Worm (Caenorhabditis elegans) whole organism, L2 larva: ENCODE measurements around the gene ttbk-3.

Experiments
- C34F6.9 ChIP-seq: fragments of 150-350 bp; optimal IDR thresholded peaks from 2 replicates; lab custom pipeline; 2014; ENCODE audit warnings: missing biosample characterization, missing genetic modification characterization
- F13H6.1 ChIP-seq: sonication (generic microtip); optimal IDR thresholded peaks from 2 replicates; lab custom pipeline; 2016; ENCODE audit warnings: missing genetic modification characterization, missing compliant biosample characterization
- R02D3.7 ChIP-seq: fragments of 150-350 bp; optimal IDR thresholded peaks from 2 replicates; lab custom pipeline; 2014; ENCODE audit warnings: missing biosample characterization, missing genetic modification characterization
- Y55F3AM.14 ChIP-seq: fragments of 200-800 bp; sonication (Bioruptor generic); optimal IDR thresholded peaks from 2 replicates; lab custom pipeline; 2018; ENCODE audit warnings: mild to moderate bottlenecking, missing genetic modification characterization, missing compliant biosample characterization
- ZK546.5 ChIP-seq: sonication (generic microtip); optimal IDR thresholded peaks from 2 replicates; lab custom pipeline; 2017; ENCODE audit warnings: missing biosample characterization, missing genetic modification characterization
- alr-1 ChIP-seq: fragments of 150-350 bp; optimal IDR thresholded peaks from 2 replicates; lab custom pipeline; 2014; ENCODE audit warnings: missing biosample characterization, missing genetic modification characterization
- aly-2 ChIP-seq: fragments of 150-350 bp; optimal IDR thresholded peaks from 2 replicates; lab custom pipeline; 2014; ENCODE audit warnings: missing biosample characterization, missing genetic modification characterization
- ama-1 ChIP-seq: fragments of 150-350 bp; optimal IDR thresholded peaks from 2 replicates; lab custom pipeline; 2018; ENCODE audit warnings: inconsistent platforms
- blmp-1 ChIP-seq: sonication (generic microtip); optimal IDR thresholded peaks from 2 replicates; lab custom pipeline; 2017; ENCODE audit warnings: missing genetic modification characterization, mild to moderate bottlenecking, missing compliant biosample characterization, antibody characterized with exemption, moderate library complexity; ENCODE audit not compliant: insufficient read depth
- ceh-16 ChIP-seq: fragments of 150-350 bp; optimal IDR thresholded peaks from 2 replicates; lab custom pipeline; 2014; ENCODE audit warnings: missing biosample characterization, missing genetic modification characterization
- ceh-82 ChIP-seq: fragments of 150-350 bp; optimal IDR thresholded peaks from 2 replicates; lab custom pipeline; 2014; ENCODE audit warnings: missing biosample characterization, missing genetic modification characterization
- crh-2 ChIP-seq: sonication (generic microtip); optimal IDR thresholded peaks from 2 replicates; lab custom pipeline; 2017; ENCODE audit warnings: missing biosample characterization, missing genetic modification characterization
- dmd-4 ChIP-seq: sonication (generic microtip); optimal IDR thresholded peaks from 2 replicates; lab custom pipeline; 2017; ENCODE audit warnings: missing biosample characterization, missing genetic modification characterization
- egl-27 ChIP-seq: sonication (generic microtip); optimal IDR thresholded peaks from 3 replicates; lab custom pipeline; 2017; ENCODE audit warnings: missing biosample characterization, missing genetic modification reagents, missing genetic modification characterization
- elt-1 ChIP-seq: fragments of 150-350 bp; optimal IDR thresholded peaks from 2 replicates; lab custom pipeline; 2014; ENCODE audit warnings: missing biosample characterization, missing genetic modification characterization
- elt-3 ChIP-seq: sonication (generic microtip); optimal IDR thresholded peaks from 2 replicates; lab custom pipeline; 2017; ENCODE audit warnings: missing biosample characterization, missing genetic modification characterization
- fos-1 ChIP-seq: fragments of 150-350 bp; optimal IDR thresholded peaks from 2 replicates; lab custom pipeline; 2014; ENCODE audit warnings: missing biosample characterization, missing genetic modification characterization
- gmeb-1 ChIP-seq: fragments of 150-350 bp; optimal IDR thresholded peaks from 2 replicates; lab custom pipeline; 2014; ENCODE audit warnings: missing biosample characterization, missing genetic modification characterization
- lin-11 ChIP-seq: fragments of 150-350 bp; sonication (generic microtip); optimal IDR thresholded peaks from 2 replicates; lab custom pipeline; 2014; ENCODE audit warnings: missing biosample characterization, missing genetic modification characterization, inconsistent platforms, mixed read lengths
- lin-13 ChIP-seq: fragments of 150-350 bp; optimal IDR thresholded peaks from 2 replicates; lab custom pipeline; 2014; ENCODE audit warnings: missing biosample characterization, missing genetic modification reagents, missing genetic modification characterization
- lin-39 ChIP-seq: fragments of 150-350 bp; optimal IDR thresholded peaks from 2 replicates; lab custom pipeline; 2014; ENCODE audit warnings: missing biosample characterization, missing genetic modification reagents, missing genetic modification characterization
- lsy-2 ChIP-seq, 2 experiments: fragments of 150-350 bp in 1 of 2; sonication (generic microtip) in 1 of 2; optimal IDR thresholded peaks; 2 replicates each; lab custom pipeline; 2014 to 2017; ENCODE audit warnings: missing biosample characterization in 2 of 2, missing genetic modification characterization in 2 of 2
- mab-5 ChIP-seq: fragments of 150-350 bp; optimal IDR thresholded peaks from 2 replicates; lab custom pipeline; 2014; ENCODE audit warnings: missing biosample characterization, missing genetic modification characterization
- mbf-1 ChIP-seq: sonication (generic microtip); optimal IDR thresholded peaks from 2 replicates; lab custom pipeline; 2017; ENCODE audit warnings: missing biosample characterization, missing genetic modification characterization
- mdl-1 ChIP-seq, 2 experiments: fragments of 150-350 bp in 1 of 2; sonication (generic microtip) in 1 of 2; optimal IDR thresholded peaks; 2 replicates each; lab custom pipeline; 2017; ENCODE audit warnings: missing biosample characterization in 2 of 2, missing genetic modification characterization in 2 of 2
- nhr-10 ChIP-seq: sonication (generic microtip); optimal IDR thresholded peaks from 2 replicates; lab custom pipeline; 2017; ENCODE audit warnings: missing biosample characterization, missing genetic modification characterization
- nhr-11 ChIP-seq: fragments of 150-350 bp; optimal IDR thresholded peaks from 2 replicates; lab custom pipeline; 2014; ENCODE audit warnings: missing biosample characterization, missing genetic modification characterization
- nhr-12 ChIP-seq: fragments of 150-350 bp; optimal IDR thresholded peaks from 2 replicates; lab custom pipeline; 2014; ENCODE audit warnings: missing biosample characterization, missing genetic modification characterization
- nhr-129 ChIP-seq: fragments of 150-350 bp; optimal IDR thresholded peaks from 2 replicates; lab custom pipeline; 2014; ENCODE audit warnings: missing biosample characterization, missing genetic modification characterization
- nhr-21 ChIP-seq: fragments of 150-350 bp; optimal IDR thresholded peaks from 2 replicates; lab custom pipeline; 2014; ENCODE audit warnings: missing biosample characterization, missing genetic modification characterization
- nhr-23 ChIP-seq: fragments of 150-350 bp; optimal IDR thresholded peaks from 2 replicates; lab custom pipeline; 2014; ENCODE audit warnings: missing biosample characterization, missing genetic modification reagents, missing genetic modification characterization
- nhr-237 ChIP-seq: fragments of 150-350 bp; optimal IDR thresholded peaks from 2 replicates; lab custom pipeline; 2014; ENCODE audit warnings: missing biosample characterization, missing genetic modification characterization
- nhr-25 ChIP-seq: fragments of 150-350 bp; sonication (generic microtip); optimal IDR thresholded peaks from 3 replicates; lab custom pipeline; 2014; ENCODE audit warnings: missing biosample characterization, missing genetic modification characterization
- nhr-6 ChIP-seq: fragments of 150-350 bp; optimal IDR thresholded peaks from 2 replicates; lab custom pipeline; 2014; ENCODE audit warnings: missing biosample characterization, missing genetic modification characterization
- nhr-77 ChIP-seq: fragments of 150-350 bp; optimal IDR thresholded peaks from 2 replicates; lab custom pipeline; 2014; ENCODE audit warnings: missing biosample characterization, missing genetic modification characterization
- peb-1 ChIP-seq: fragments of 150-350 bp; optimal IDR thresholded peaks from 2 replicates; lab custom pipeline; 2014; ENCODE audit warnings: missing biosample characterization, missing genetic modification characterization
- sem-4 ChIP-seq: fragments of 150-350 bp; optimal IDR thresholded peaks from 2 replicates; lab custom pipeline; 2014; ENCODE audit warnings: missing biosample characterization, missing genetic modification reagents, missing genetic modification characterization
- skn-1 ChIP-seq: sonication (generic microtip); optimal IDR thresholded peaks from 2 replicates; lab custom pipeline; 2017; ENCODE audit warnings: missing biosample characterization, missing genetic modification characterization
- sma-3 ChIP-seq: sonication (generic microtip); optimal IDR thresholded peaks from 2 replicates; lab custom pipeline; 2016; ENCODE audit warnings: missing genetic modification reagents, missing genetic modification characterization, missing compliant biosample characterization
- sma-9 ChIP-seq, 2 experiments: fragments of 150-350 bp in 1 of 2; sonication (generic microtip) in 1 of 2; optimal IDR thresholded peaks; 2 replicates each; lab custom pipeline; 2014 to 2016; ENCODE audit warnings: missing genetic modification characterization in 2 of 2, mild to moderate bottlenecking in 1 of 2, missing biosample characterization in 1 of 2, missing compliant biosample characterization in 1 of 2, missing genetic modification reagents in 1 of 2, moderate library complexity in 1 of 2
- snpc-4 ChIP-seq: fragments of 150-350 bp; optimal IDR thresholded peaks from 2 replicates; lab custom pipeline; 2014; ENCODE audit warnings: missing biosample characterization, missing genetic modification characterization
- unc-39 ChIP-seq: fragments of 150-350 bp; optimal IDR thresholded peaks from 2 replicates; lab custom pipeline; 2014; ENCODE audit warnings: missing biosample characterization, missing genetic modification characterization
- unc-55 ChIP-seq: fragments of 150-350 bp; sonication (generic microtip); optimal IDR thresholded peaks from 3 replicates; lab custom pipeline; 2014; ENCODE audit warnings: missing biosample characterization, missing genetic modification reagents, missing genetic modification characterization
- unc-62 ChIP-seq: fragments of 150-350 bp; optimal IDR thresholded peaks from 2 replicates; lab custom pipeline; 2014; ENCODE audit warnings: missing biosample characterization, missing genetic modification reagents, missing genetic modification characterization
- zag-1 ChIP-seq: fragments of 150-350 bp; optimal IDR thresholded peaks from 2 replicates; lab custom pipeline; 2014; ENCODE audit warnings: missing biosample characterization, missing genetic modification characterization
- ztf-1 ChIP-seq: fragments of 200-800 bp; sonication (Bioruptor generic); conservative IDR thresholded peaks from 2 replicates; pipeline ENCODE4 v1.3.6; 2022; ENCODE audit warnings: missing genetic modification characterization, missing compliant biosample characterization
- ztf-11 ChIP-seq: sonication (generic microtip); optimal IDR thresholded peaks from 2 replicates; lab custom pipeline; 2017; ENCODE audit warnings: missing biosample characterization, missing genetic modification characterization
- ztf-4 ChIP-seq: fragments of 150-350 bp; optimal IDR thresholded peaks from 2 replicates; lab custom pipeline; 2014; ENCODE audit warnings: missing biosample characterization, missing genetic modification characterization

Gene ttbk-3

ce11 chrIV:9889857-9890256 lies at the start of gene ttbk-3:
ttbk-3 (minus strand) TSS chrIV:9889957.
- TF ChIP-seq ztf-4 (no peak), ztf-11 (tag; lab: Kevin White, UChicago) (no peak), nhr-25 (tag; lab: Kevin White, UChicago) (no peak), nhr-21 (tag; lab: Kevin White, UChicago) (no peak), nhr-6 (tag; lab: Kevin White, UChicago) (no peak), snpc-4 (tag; lab: Kevin White, UChicago) (no peak), Y55F3AM.14 (GFP tag; lab: Kevin White, UChicago) (no peak), egl-27 (tag; lab: Kevin White, UChicago) (no peak)

ce11 chrIV:9933580-9933979 lies 43.8 kb upstream of the ttbk-3 start, which contains the start of gene spe-29:
spe-29 (plus strand) TSS chrIV:9933880.
- no peak for TF ChIP-seq mbf-1 (tag; lab: Kevin White, UChicago)
- no peak for TF ChIP-seq unc-55 (GFP tag; lab: Kevin White, UChicago)
- no peak for TF ChIP-seq sma-9 (GFP tag; optimal IDR thresholded peaks at IDR 0.05; lab: Kevin White, UChicago)
- TF ChIP-seq sma-9 (tag; optimal IDR thresholded peaks at IDR 0.05; lab: Kevin White, UChicago), result no peak
- TF ChIP-seq fos-1, result no peak

ce11 chrIV:9932055-9932454 lies 42.3 kb upstream of the ttbk-3 start, which contains the start of the genes trmt-10A and F25H8.2:
trmt-10A (minus strand) TSS chrIV:9932213.
F25H8.2 (plus strand) TSS chrIV:9932235.
- TF ChIP-seq gmeb-1 (tag; lab: Kevin White, UChicago) (peak; percentile 33), sma-9 (GFP tag; optimal IDR thresholded peaks at IDR 0.05; lab: Kevin White, UChicago) (no peak), sma-9 (tag; optimal IDR thresholded peaks at IDR 0.05; lab: Kevin White, UChicago) (no peak), ceh-16 (tag; lab: Kevin White, UChicago) (no peak), aly-2 (tag; lab: Kevin White, UChicago) (no peak), nhr-129 (peak; percentile 42), zag-1 (tag; lab: Kevin White, UChicago) (peak; percentile 8), unc-62 (GFP tag; lab: Kevin White, UChicago) (no peak), elt-1 (tag; lab: Kevin White, UChicago) (no peak), R02D3.7 (no peak), nhr-23 (no peak), lin-13 (peak; percentile 15), blmp-1 (tag; lab: Kevin White, UChicago) (no peak), fos-1 (no peak), egl-27 (tag; lab: Kevin White, UChicago) (no peak), nhr-21 (tag; lab: Kevin White, UChicago) (no peak), crh-2 (tag; lab: Kevin White, UChicago) (peak; percentile 26), alr-1 (tag; lab: Kevin White, UChicago) (no peak), C34F6.9 (tag; lab: Kevin White, UChicago) (peak; percentile 93), ztf-1 (GFP tag; lab: Robert Waterston, UW) (no peak), unc-55 (GFP tag; lab: Kevin White, UChicago) (peak; percentile 89), dmd-4 (tag; lab: Kevin White, UChicago) (no peak), ztf-11 (tag; lab: Kevin White, UChicago) (no peak), lsy-2 (tag; optimal IDR thresholded peaks at IDR 0.05; lab: Kevin White, UChicago) (peak in 1 of 2 experiments; percentile 74), ztf-4 (no peak), unc-39 (tag; lab: Kevin White, UChicago) (no peak), skn-1 (tag; lab: Kevin White, UChicago) (no peak), snpc-4 (tag; lab: Kevin White, UChicago) (no peak), nhr-12 (tag; lab: Kevin White, UChicago) (no peak), mdl-1 (tag; optimal IDR thresholded peaks at IDR 0.05; lab: Kevin White, UChicago) (no peak), sem-4 (tag; lab: Kevin White, UChicago) (peak; percentile 22), ama-1 (no peak), nhr-11 (tag; lab: Kevin White, UChicago) (no peak), peb-1 (no peak), mab-5 (tag; lab: Kevin White, UChicago) (no peak), Y55F3AM.14 (GFP tag; lab: Kevin White, UChicago) (no peak), F13H6.1 (tag; lab: Kevin White, UChicago) (no peak), lin-39 (tag; lab: Kevin White, UChicago) (no peak), nhr-25 (tag; lab: Kevin White, UChicago) (no peak), nhr-10 (no peak), nhr-237 (no peak), ZK546.5 (tag; lab: Kevin White, UChicago) (no peak), nhr-77 (tag; lab: Kevin White, UChicago) (no peak), mbf-1 (tag; lab: Kevin White, UChicago) (no peak), lin-11 (tag; lab: Kevin White, UChicago) (no peak), elt-3 (no peak), sma-3 (GFP tag; lab: Kevin White, UChicago) (no peak), nhr-6 (tag; lab: Kevin White, UChicago) (no peak), ceh-82 (tag; lab: Kevin White, UChicago) (no peak)
